Worm (Caenorhabditis elegans): ENCODE data around the gene Y57G11C.20.

Y57G11C.20 gene

ce11 chrIV:14883812-14884211 lies 40.6 kb downstream of the Y57G11C.20 start (continued):
- no peak for TF ChIP-seq dpl-1 (GFP tag; optimal IDR thresholded peaks at IDR 0.05)
- no peak for TF ChIP-seq ztf-11 (tag; optimal IDR thresholded peaks at IDR 0.05)
- no peak for TF ChIP-seq unc-130 (GFP tag; optimal IDR thresholded peaks at IDR 0.05)
- no peak for TF ChIP-seq Y75B8A.6 (GFP tag; IDR thresholded peaks at IDR 0.05)
- TF ChIP-seq daf-16 (GFP tag; optimal IDR thresholded peaks at IDR 0.05) = no peak
- peak; percentile 91 for TF ChIP-seq daf-16 (tag; optimal IDR thresholded peaks at IDR 0.05)
- TF ChIP-seq pqm-1 (tag; optimal IDR thresholded peaks at IDR 0.05) = peak; percentile 98
- peak; percentile 25 for TF ChIP-seq nhr-102 (tag; optimal IDR thresholded peaks at IDR 0.05)
- TF ChIP-seq lin-39 (tag; optimal IDR thresholded peaks at IDR 0.05) = no peak
- TF ChIP-seq nhr-42 (GFP tag; IDR thresholded peaks at IDR 0.05) = no peak
- no peak for TF ChIP-seq nhr-111 (GFP tag; optimal IDR thresholded peaks at IDR 0.05)
- no peak for TF ChIP-seq php-3 (GFP tag; IDR thresholded peaks at IDR 0.05)
- TF ChIP-seq snpc-4 (tag; optimal IDR thresholded peaks at IDR 0.05) = no peak
- TF ChIP-seq hlh-30 (tag; optimal IDR thresholded peaks at IDR 0.05; ENCODE audit: insufficient read depth) = no peak
- TF ChIP-seq hlh-11 (tag; optimal IDR thresholded peaks at IDR 0.05) = peak; percentile 87
- TF ChIP-seq skn-1 (tag; optimal IDR thresholded peaks at IDR 0.05) = no peak
- no peak for TF ChIP-seq nhr-11 (tag; optimal IDR thresholded peaks at IDR 0.05)
- no peak for TF ChIP-seq lsy-2 (tag; optimal IDR thresholded peaks at IDR 0.05)

- TF ChIP-seq dve-1 (tag; optimal IDR thresholded peaks at IDR 0.05; ENCODE audit: insufficient read depth) (peak; percentile 16), ctbp-1 (GFP tag; IDR thresholded peaks at IDR 0.05) (no peak), hlh-11 (tag; optimal IDR thresholded peaks at IDR 0.05) (peak; percentile 28), pqm-1 (tag; optimal IDR thresholded peaks at IDR 0.05) (peak; percentile 30), daf-16 (GFP tag; optimal IDR thresholded peaks at IDR 0.05) (no peak), daf-16 (tag; optimal IDR thresholded peaks at IDR 0.05) (peak; percentile 56), dmd-6 (GFP tag; IDR thresholded peaks at IDR 0.05) (0 out of 2 replicates have a peak, but pooled peaks have one; percentile 8), nhr-28 (tag; optimal IDR thresholded peaks at IDR 0.05) (peak; percentile 30), fos-1 (tag; optimal IDR thresholded peaks at IDR 0.05) (no peak), mdl-1 (tag; optimal IDR thresholded peaks at IDR 0.05) (no peak), ceh-32 (tag; optimal IDR thresholded peaks at IDR 0.05; ENCODE audit: poor library complexity) (no peak)
These were observed 42.4 kb downstream of the Y57G11C.20 start for ce11 chrIV:14885584-14885983.

- TF ChIP-seq Y75B8A.6 (GFP tag; IDR thresholded peaks at IDR 0.05) (no peak), aly-2 (tag; optimal IDR thresholded peaks at IDR 0.05) (no peak), dmd-8 (GFP tag; IDR thresholded peaks at IDR 0.05) (no peak), nhr-28 (tag; optimal IDR thresholded peaks at IDR 0.05) (peak; percentile 45), daf-16 (GFP tag; optimal IDR thresholded peaks at IDR 0.05) (peak in 1 of 2 experiments; percentile 47), daf-16 (tag; optimal IDR thresholded peaks at IDR 0.05) (peak; percentile 75), hlh-11 (tag; optimal IDR thresholded peaks at IDR 0.05) (peak; percentile 27), pha-4 (GFP tag; IDR thresholded peaks at IDR 0.05) (0 out of 2 replicates have a peak, but pooled peaks have one; percentile 48), pha-4 (tag; optimal IDR thresholded peaks at IDR 0.05) (no peak), aha-1 (tag) (peak; percentile 94), R02D3.7 (tag; optimal IDR thresholded peaks at IDR 0.05) (no peak), F26F4.8 (GFP tag; conservative IDR thresholded peaks at IDR 0.05) (0 out of 2 replicates have a peak, but pooled peaks have one; percentile 6), dve-1 (tag; optimal IDR thresholded peaks at IDR 0.05; ENCODE audit: insufficient read depth) (peak; percentile 7), snpc-1.2 (GFP tag; IDR thresholded peaks at IDR 0.05) (peak; percentile 99), nhr-111 (GFP tag; optimal IDR thresholded peaks at IDR 0.05) (no peak), lin-38 (GFP tag; IDR thresholded peaks at IDR 0.05) (peak; percentile 52), skn-1 (tag; optimal IDR thresholded peaks at IDR 0.05) (no peak), F44E2.7 (GFP tag; IDR thresholded peaks at IDR 0.05) (no peak), lin-39 (tag; optimal IDR thresholded peaks at IDR 0.05) (no peak), nhr-11 (tag; optimal IDR thresholded peaks at IDR 0.05) (no peak), spr-1 (tag; optimal IDR thresholded peaks at IDR 0.05) (peak; percentile 4), saeg-2 (GFP tag; IDR thresholded peaks at IDR 0.05) (0 out of 2 replicates have a peak, but pooled peaks have one; percentile 30), nhr-102 (tag; optimal IDR thresholded peaks at IDR 0.05) (peak; percentile 2), ceh-44 (GFP tag; IDR thresholded peaks at IDR 0.05) (no peak), F49E8.2 (tag; optimal IDR thresholded peaks at IDR 0.05; ENCODE audit: borderline replicate concordance) (peak; percentile 31), pqm-1 (tag; optimal IDR thresholded peaks at IDR 0.05) (peak; percentile 51)
These were observed 45.9 kb downstream of the Y57G11C.20 start for ce11 chrIV:14888889-14889664.

Data from whole organism, L4 larva.